Fruit fly (Drosophila melanogaster) whole organism, embryonic: Measurements from ENCODE around the gene pbl.

Experiments
- CG10267 ChIP-seq: fragments of 200-800 bp; sonication (Bioruptor generic); optimal IDR thresholded peaks from 2 replicates; lab custom pipeline; 2018; ENCODE audit warnings: missing biosample characterization, mild to moderate bottlenecking, missing genetic modification characterization, moderate library complexity
- CG10979 ChIP-seq: fragments of 200-800 bp; sonication (Bioruptor generic); optimal IDR thresholded peaks from 2 replicates; lab custom pipeline; 2018; ENCODE audit warnings: missing biosample characterization, mild to moderate bottlenecking, missing genetic modification characterization, moderate library complexity
- CG13123 ChIP-seq: fragments of 200-800 bp; sonication (Bioruptor generic); optimal IDR thresholded peaks from 2 replicates; lab custom pipeline; 2016; ENCODE audit warnings: missing biosample characterization, missing genetic modification characterization
- CG13424 ChIP-seq: fragments of 200-800 bp; sonication (Bioruptor generic); optimal IDR thresholded peaks from 2 replicates; lab custom pipeline; 2019; ENCODE audit warnings: missing biosample characterization, mild to moderate bottlenecking, missing genetic modification characterization, moderate library complexity
- CG15696 ChIP-seq: fragments of 200-800 bp; sonication (Bioruptor generic); optimal IDR thresholded peaks from 2 replicates; lab custom pipeline; 2019; ENCODE audit warnings: missing biosample characterization, mild to moderate bottlenecking, missing genetic modification characterization, moderate library complexity
- CG1602 ChIP-seq: fragments of 200-800 bp; sonication (Bioruptor generic); optimal IDR thresholded peaks from 3 replicates; lab custom pipeline; 2016; ENCODE audit warnings: missing biosample characterization, missing genetic modification characterization
- CG1603 ChIP-seq: fragments of 200-800 bp; sonication (Bioruptor generic); optimal IDR thresholded peaks from 2 replicates; lab custom pipeline; 2019; ENCODE audit warnings: missing biosample characterization, mild to moderate bottlenecking, missing genetic modification characterization, moderate library complexity
- CG1647 ChIP-seq: fragments of 200-800 bp; sonication (Bioruptor generic); optimal IDR thresholded peaks from 3 replicates; lab custom pipeline; 2016; ENCODE audit warnings: missing biosample characterization, missing genetic modification characterization
- CG17361 ChIP-seq: fragments of 200-800 bp; sonication (Bioruptor generic); IDR thresholded peaks from 3 replicates; pipeline ENCODE4 v1.3.6; 2022; ENCODE audit warnings: missing biosample characterization, missing genetic modification characterization
- CG17802 ChIP-seq: fragments of 200-800 bp; sonication (Bioruptor generic); optimal IDR thresholded peaks from 2 replicates; lab custom pipeline; 2018; ENCODE audit warnings: missing biosample characterization, mild to moderate bottlenecking, missing genetic modification characterization, moderate library complexity
- CG18262 ChIP-seq: fragments of 200-800 bp; optimal IDR thresholded peaks from 3 replicates; lab custom pipeline; 2019; ENCODE audit warnings: missing biosample characterization, mild to moderate bottlenecking, missing genetic modification characterization, moderate library complexity
- CG2678 ChIP-seq: fragments of 200-800 bp; sonication (Bioruptor generic); optimal IDR thresholded peaks from 3 replicates; lab custom pipeline; 2019; ENCODE audit warnings: missing biosample characterization, mild to moderate bottlenecking, missing genetic modification characterization, moderate library complexity
- CG3065 ChIP-seq: fragments of 200-800 bp; sonication (Bioruptor generic); optimal IDR thresholded peaks from 2 replicates; lab custom pipeline; 2016; ENCODE audit warnings: missing biosample characterization, missing genetic modification characterization
- CG31441 ChIP-seq: fragments of 200-800 bp; sonication (Bioruptor generic); IDR thresholded peaks from 2 replicates; pipeline ENCODE4 v1.3.6; 2022; ENCODE audit warnings: missing biosample characterization, missing genetic modification characterization
- CG3281 ChIP-seq: fragments of 200-800 bp; sonication (Bioruptor generic); optimal IDR thresholded peaks from 3 replicates; lab custom pipeline; 2017; ENCODE audit warnings: missing biosample characterization, mild to moderate bottlenecking, missing genetic modification characterization
- CG33557 ChIP-seq: fragments of 200-800 bp; sonication (Bioruptor generic); optimal IDR thresholded peaks from 2 replicates; lab custom pipeline; 2019; ENCODE audit warnings: missing biosample characterization, mild to moderate bottlenecking, missing genetic modification characterization, moderate library complexity
- CG3407 ChIP-seq: fragments of 200-800 bp; sonication (Bioruptor generic); optimal IDR thresholded peaks from 2 replicates; lab custom pipeline; 2018; ENCODE audit warnings: missing biosample characterization, mild to moderate bottlenecking, missing genetic modification characterization
- CG6689 ChIP-seq: fragments of 200-800 bp; sonication (Bioruptor generic); IDR thresholded peaks from 2 replicates; pipeline ENCODE4 v1.3.6; 2022; ENCODE audit warnings: missing biosample characterization, missing genetic modification characterization
- CG8089 ChIP-seq: fragments of 200-800 bp; sonication (Bioruptor generic); optimal IDR thresholded peaks from 3 replicates; lab custom pipeline; 2016; ENCODE audit warnings: missing biosample characterization, missing genetic modification characterization
- CG8388 ChIP-seq: fragments of 200-800 bp; sonication (Bioruptor generic); optimal IDR thresholded peaks from 2 replicates; lab custom pipeline; 2019; ENCODE audit warnings: missing biosample characterization, mild to moderate bottlenecking, missing genetic modification characterization, moderate library complexity
- CG8924 ChIP-seq: fragments of 200-800 bp; optimal IDR thresholded peaks from 3 replicates; lab custom pipeline; 2019; ENCODE audit warnings: missing biosample characterization, mild to moderate bottlenecking, missing genetic modification characterization, moderate library complexity
- H2.0 ChIP-seq: fragments of 200-800 bp; sonication (Bioruptor generic); IDR thresholded peaks from 2 replicates; pipeline ENCODE4 v1.3.6; 2022; ENCODE audit warnings: missing biosample characterization, missing genetic modification characterization
- HLH3B ChIP-seq: fragments of 200-800 bp; sonication (Bioruptor generic); IDR thresholded peaks from 2 replicates; pipeline ENCODE4 v1.3.6; 2022; ENCODE audit warnings: missing biosample characterization, missing genetic modification characterization
- Meics ChIP-seq: fragments of 200-800 bp; sonication (Bioruptor generic); optimal IDR thresholded peaks from 2 replicates; lab custom pipeline; 2017; ENCODE audit warnings: missing biosample characterization, mild to moderate bottlenecking, missing genetic modification characterization
- Ssrp ChIP-seq: fragments of 200-800 bp; sonication (Bioruptor generic); optimal IDR thresholded peaks from 2 replicates; lab custom pipeline; 2018; ENCODE audit warnings: missing biosample characterization, mild to moderate bottlenecking, missing genetic modification characterization, moderate library complexity
- Stat92E ChIP-seq, 3 experiments: fragments of >200 bp in 2 of 3; fragments of 200-800 bp in 1 of 3; sonication (Bioruptor generic) in 1 of 3; optimal IDR thresholded peaks; 2 replicates each; lab custom pipeline; 2017 to 2019; ENCODE audit warnings: missing biosample characterization in 3 of 3, missing genetic modification characterization in 3 of 3, mild to moderate bottlenecking in 1 of 3, moderate library complexity in 1 of 3
- bcd ChIP-seq: fragments of 200-800 bp; sonication (Bioruptor generic); optimal IDR thresholded peaks from 2 replicates; lab custom pipeline; 2017; ENCODE audit warnings: missing biosample characterization, mild to moderate bottlenecking, missing genetic modification characterization
- crol ChIP-seq: fragments of 200-800 bp; sonication (Bioruptor generic); IDR thresholded peaks from 2 replicates; pipeline ENCODE4 v1.3.6; 2022; ENCODE audit warnings: missing biosample characterization, missing genetic modification characterization
- cwo ChIP-seq: fragments of 200-800 bp; sonication (Bioruptor generic); optimal IDR thresholded peaks from 3 replicates; lab custom pipeline; 2017; ENCODE audit warnings: missing biosample characterization, missing genetic modification characterization, mild to moderate bottlenecking, moderate library complexity, missing genetic modification reagents
- dati ChIP-seq: fragments of 200-800 bp; sonication (Bioruptor generic); IDR thresholded peaks from 2 replicates; pipeline ENCODE4 v1.3.6; 2022; ENCODE audit warnings: missing biosample characterization, missing genetic modification characterization
- gem ChIP-seq: fragments of 200-800 bp; sonication (Bioruptor generic); optimal IDR thresholded peaks from 2 replicates; lab custom pipeline; 2019; ENCODE audit warnings: missing biosample characterization, mild to moderate bottlenecking, missing genetic modification characterization, moderate library complexity
- grau ChIP-seq: fragments of 200-800 bp; optimal IDR thresholded peaks from 3 replicates; lab custom pipeline; 2019; ENCODE audit warnings: missing biosample characterization, mild to moderate bottlenecking, missing genetic modification characterization, moderate library complexity
- inv ChIP-seq: fragments of 200-800 bp; sonication (Bioruptor generic); IDR thresholded peaks from 2 replicates; pipeline ENCODE4 v1.3.6; 2022; ENCODE audit warnings: missing biosample characterization, missing genetic modification characterization; ENCODE audit not compliant: partially characterized antibody
- lola ChIP-seq, 3 experiments: fragments of >200 bp in 2 of 3; fragments of 200-800 bp in 1 of 3; sonication (Bioruptor generic) in 1 of 3; optimal IDR thresholded peaks; 2 replicates each; lab custom pipeline; 2017 to 2019; ENCODE audit warnings: missing biosample characterization in 3 of 3, missing genetic modification characterization in 3 of 3, mild to moderate bottlenecking in 1 of 3, moderate library complexity in 1 of 3
- nmo ChIP-seq: fragments of 200-800 bp; sonication (Bioruptor generic); optimal IDR thresholded peaks from 2 replicates; lab custom pipeline; 2018; ENCODE audit warnings: missing biosample characterization, mild to moderate bottlenecking, missing genetic modification characterization, moderate library complexity
- row ChIP-seq: fragments of 200-800 bp; sonication (Bioruptor generic); IDR thresholded peaks from 3 replicates; pipeline ENCODE4 v1.3.6; 2022; ENCODE audit warnings: missing biosample characterization, missing genetic modification characterization
- so ChIP-seq: fragments of 200-800 bp; sonication (Bioruptor generic); IDR thresholded peaks from 3 replicates; pipeline ENCODE4 v1.3.6; 2022; ENCODE audit warnings: missing biosample characterization, missing genetic modification characterization
- ssp ChIP-seq: fragments of 200-800 bp; sonication (Bioruptor generic); IDR thresholded peaks from 2 replicates; pipeline ENCODE4 v1.3.6; 2022; ENCODE audit warnings: missing biosample characterization, missing genetic modification characterization
- tll ChIP-seq, 2 experiments: fragments of 200-800 bp in 1 of 2; fragments of >200 bp in 1 of 2; sonication (Bioruptor generic) in 1 of 2; optimal IDR thresholded peaks; 2 replicates each; lab custom pipeline; 2017 to 2019; ENCODE audit warnings: missing biosample characterization in 2 of 2, missing genetic modification characterization in 2 of 2, mild to moderate bottlenecking in 1 of 2, moderate library complexity in 1 of 2
- unpg ChIP-seq: fragments of 200-800 bp; sonication (Bioruptor generic); optimal IDR thresholded peaks from 3 replicates; lab custom pipeline; 2018; ENCODE audit warnings: missing biosample characterization, mild to moderate bottlenecking, missing genetic modification characterization, moderate library complexity
- vvl ChIP-seq: fragments of 200-800 bp; sonication (Bioruptor generic); IDR thresholded peaks from 2 replicates; pipeline ENCODE4 v1.3.6; 2022; ENCODE audit warnings: missing biosample characterization, missing genetic modification characterization

Gene pbl

DNA sequence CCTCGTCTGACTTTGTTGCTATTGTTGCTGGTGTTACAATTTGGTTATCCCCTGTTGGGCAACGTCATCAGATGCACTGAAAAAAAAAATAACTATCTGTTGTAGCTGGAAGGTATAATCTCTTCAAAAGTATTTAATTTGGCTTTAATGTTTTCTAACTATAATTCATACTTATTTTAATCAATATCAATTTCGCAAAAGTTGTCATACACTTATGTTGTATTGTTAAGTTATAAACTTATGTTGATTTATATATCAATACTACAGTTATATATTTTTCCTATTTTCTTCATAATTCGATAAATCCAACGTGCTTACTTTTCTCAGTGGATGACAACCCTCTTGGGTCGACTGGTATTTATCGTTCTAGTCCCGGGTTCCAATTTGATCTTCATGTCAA, 42.0 kb upstream of the pbl start (continued):
- TF ChIP-seq CG13424 (tag; lab: Kevin White, UChicago) = no peak
- no peak for TF ChIP-seq grau (tag; lab: Kevin White, UChicago)
- TF ChIP-seq CG8924 (tag; lab: Kevin White, UChicago) = peak; percentile 8
- TF ChIP-seq vvl (GFP tag; lab: Robert Waterston, UW) = 0 out of 2 replicates have a peak, but pooled peaks have one; percentile 28
- peak; percentile 24 for TF ChIP-seq CG33557 (GFP tag; lab: Kevin White, UChicago)
- TF ChIP-seq bcd (GFP tag; lab: Kevin White, UChicago) = no peak
- TF ChIP-seq HLH3B = no peak
- TF ChIP-seq CG1602 (GFP tag; lab: Kevin White, UChicago) = no peak
- peak; percentile 29; the same call in 1 of the 2 replicates for TF ChIP-seq CG31441
- TF ChIP-seq CG13123 = no peak
- peak in 1 of 3 experiments; percentile 47 for TF ChIP-seq lola (GFP tag; optimal IDR thresholded peaks at IDR 0.05; lab: Kevin White, UChicago)
- TF ChIP-seq tll (GFP tag; optimal IDR thresholded peaks at IDR 0.05; lab: Kevin White, UChicago) = no peak
- no peak for TF ChIP-seq unpg (GFP tag; lab: Kevin White, UChicago)
- TF ChIP-seq Stat92E (GFP tag; optimal IDR thresholded peaks at IDR 0.05; lab: Kevin White, UChicago) = peak in 1 of 3 experiments; percentile 13
- no peak for TF ChIP-seq Ssrp (tag; lab: Kevin White, UChicago)
- TF ChIP-seq cwo = no peak
- no peak for TF ChIP-seq CG6689
- peak; percentile 67 for TF ChIP-seq CG18262 (tag; lab: Kevin White, UChicago)
- TF ChIP-seq H2.0 (GFP tag; lab: Robert Waterston, UW) = no peak
- TF ChIP-seq CG10267 (tag; lab: Kevin White, UChicago) = peak; percentile 37
- TF ChIP-seq CG2678 (tag; lab: Kevin White, UChicago) = peak; percentile 10
- TF ChIP-seq CG3281 (GFP tag; lab: Kevin White, UChicago) = no peak
- no peak for TF ChIP-seq dati
- TF ChIP-seq CG3407 (GFP tag; lab: Kevin White, UChicago) = no peak
- no peak for TF ChIP-seq Meics (GFP tag; lab: Kevin White, UChicago)
- TF ChIP-seq inv (GFP tag; lab: Robert Waterston, UW) = no peak
- peak; percentile 33; the same call in 1 of the 3 replicates for TF ChIP-seq row
- TF ChIP-seq nmo (GFP tag; lab: Kevin White, UChicago) = peak; percentile 49
- peak; percentile 23 for TF ChIP-seq CG8388 (GFP tag; lab: Kevin White, UChicago)
- TF ChIP-seq CG17802 (tag; lab: Kevin White, UChicago) = no peak
- peak; percentile 35 for TF ChIP-seq CG15696 (tag; lab: Kevin White, UChicago)
- no peak for TF ChIP-seq CG3065 (GFP tag; lab: Kevin White, UChicago)
- no peak for TF ChIP-seq crol (GFP tag; lab: Robert Waterston, UW)
- no peak for TF ChIP-seq so (GFP tag; lab: Robert Waterston, UW)
- TF ChIP-seq CG1647 (GFP tag; lab: Kevin White, UChicago) = no peak
- no peak for TF ChIP-seq CG1603 (tag; lab: Kevin White, UChicago)
- no peak for TF ChIP-seq ssp (GFP tag; lab: Robert Waterston, UW)
- TF ChIP-seq CG10979 (tag; lab: Kevin White, UChicago) = peak; percentile 52
- TF ChIP-seq CG17361 = peak; percentile 28; the same call in 1 of the 3 replicates
- TF ChIP-seq CG8089 = no peak
- peak; percentile 50 for TF ChIP-seq gem (tag; lab: Kevin White, UChicago)
